Worm (Caenorhabditis elegans) whole organism, late embryonic: Measurements from ENCODE around the gene eif-2Bgamma.

Experiments
- ama-1 ChIP-seq: fragments of 150-350 bp; optimal IDR thresholded peaks from 2 replicates; lab custom pipeline; 2014
- ceh-19 ChIP-seq: fragments of 200-800 bp; sonication (Bioruptor generic); optimal IDR thresholded peaks from 2 replicates; lab custom pipeline; 2018; ENCODE audit warnings: mild to moderate bottlenecking, missing genetic modification characterization, missing compliant biosample characterization
- dmd-4 ChIP-seq: sonication (generic microtip); optimal IDR thresholded peaks from 2 replicates; lab custom pipeline; 2016; ENCODE audit warnings: borderline replicate concordance, missing genetic modification characterization, missing compliant biosample characterization
- dve-1 ChIP-seq: sonication (generic microtip); optimal IDR thresholded peaks from 2 replicates; lab custom pipeline; 2017; ENCODE audit warnings: antibody characterized with exemption, mild to moderate bottlenecking, missing genetic modification characterization, missing compliant biosample characterization
- eyg-1 ChIP-seq: sonication (generic microtip); optimal IDR thresholded peaks from 2 replicates; lab custom pipeline; 2016; ENCODE audit warnings: missing genotype, missing genetic modification characterization, missing compliant biosample characterization
- fkh-6 ChIP-seq: sonication (generic microtip); optimal IDR thresholded peaks from 2 replicates; lab custom pipeline; 2016; ENCODE audit warnings: missing genetic modification characterization, missing compliant biosample characterization
- nhr-11 ChIP-seq: fragments of 150-350 bp; optimal IDR thresholded peaks from 2 replicates; lab custom pipeline; 2014; ENCODE audit warnings: missing biosample characterization, missing genetic modification characterization
- pqm-1 ChIP-seq: sonication (generic microtip); optimal IDR thresholded peaks from 2 replicates; lab custom pipeline; 2016; ENCODE audit warnings: missing genetic modification characterization, missing compliant biosample characterization
- tbx-2 ChIP-seq: sonication (generic microtip); optimal IDR thresholded peaks from 2 replicates; lab custom pipeline; 2016; ENCODE audit warnings: missing genetic modification characterization, missing compliant biosample characterization

- TF ChIP-seq dve-1 (tag; lab: Kevin White, UChicago) (no peak), tbx-2 (tag; lab: Kevin White, UChicago) (no peak), ama-1 (lab: Kevin White, UChicago) (no peak), dmd-4 (tag; lab: Kevin White, UChicago) (no peak), pqm-1 (tag; lab: Kevin White, UChicago) (no peak), fkh-6 (tag; lab: Kevin White, UChicago) (no peak), nhr-11 (tag; lab: Kevin White, UChicago) (no peak), ceh-19 (GFP tag; lab: Kevin White, UChicago) (no peak), eyg-1 (tag; lab: Kevin White, UChicago) (no peak)
These were observed 34.5 kb downstream of the eif-2Bgamma start for ce11 chrII:6932978-6933377.
